Worm (Caenorhabditis elegans): ENCODE data around the gene pll-1.

The pll-1 gene

ce11 chrIII:344322-344721 is 21.4 kb upstream of the pll-1 start:
- TF ChIP-seq snpc-4 (tag; optimal IDR thresholded peaks at IDR 0.05) (no peak), efl-3 (GFP tag; optimal IDR thresholded peaks at IDR 0.05) (no peak), pax-3 (tag; optimal IDR thresholded peaks at IDR 0.05) (no peak), ama-1 (optimal IDR thresholded peaks at IDR 0.05) (peak; percentile 58), fos-1 (tag; optimal IDR thresholded peaks at IDR 0.05) (no peak), unc-98 (GFP tag; IDR thresholded peaks at IDR 0.05) (no peak), isw-1 (GFP tag; IDR thresholded peaks at IDR 0.05) (no peak), dsc-1 (tag; optimal IDR thresholded peaks at IDR 0.05) (no peak), tbx-2 (tag; optimal IDR thresholded peaks at IDR 0.05) (no peak), lin-35 (GFP tag; optimal IDR thresholded peaks at IDR 0.05) (no peak), nhr-12 (tag; optimal IDR thresholded peaks at IDR 0.05) (no peak), nhr-85 (tag) (peak; percentile 18), nhr-237 (tag; optimal IDR thresholded peaks at IDR 0.05) (no peak), fkh-10 (GFP tag; optimal IDR thresholded peaks at IDR 0.05) (no peak), ztf-4 (tag; optimal IDR thresholded peaks at IDR 0.05) (peak; percentile 22), nhr-71 (tag; optimal IDR thresholded peaks at IDR 0.05) (no peak), ceh-88 (GFP tag; IDR thresholded peaks at IDR 0.05) (no peak), egl-27 (tag; optimal IDR thresholded peaks at IDR 0.05) (no peak), fkh-8 (tag; optimal IDR thresholded peaks at IDR 0.05) (no peak), F16B12.6 (tag; optimal IDR thresholded peaks at IDR 0.05) (no peak)

- TF ChIP-seq ceh-63 (GFP tag; optimal IDR thresholded peaks at IDR 0.05) (peak; percentile 47), ets-5 (GFP tag; IDR thresholded peaks at IDR 0.05) (no peak)
Measured at ce11 chrIII:345503-345902, 20.2 kb upstream of the pll-1 start.

- TF ChIP-seq aly-2 (tag; optimal IDR thresholded peaks at IDR 0.05), result no peak
- no peak for TF ChIP-seq lin-14 (GFP tag; optimal IDR thresholded peaks at IDR 0.05)
- TF ChIP-seq vab-15 (tag; optimal IDR thresholded peaks at IDR 0.05), result no peak
- TF ChIP-seq C16A3.4 (tag; optimal IDR thresholded peaks at IDR 0.05), result no peak
- TF ChIP-seq jun-1 (tag; optimal IDR thresholded peaks at IDR 0.05), result no peak
- TF ChIP-seq egl-27 (tag; optimal IDR thresholded peaks at IDR 0.05), result no peak
- no peak for TF ChIP-seq hpl-2 (GFP tag; optimal IDR thresholded peaks at IDR 0.05)
- TF ChIP-seq sup-37 (GFP tag; optimal IDR thresholded peaks at IDR 0.05), result no peak
- no peak for TF ChIP-seq grh-1 (GFP tag; IDR thresholded peaks at IDR 0.05)
- no peak for TF ChIP-seq xbp-1 (tag; optimal IDR thresholded peaks at IDR 0.05)
- no peak for TF ChIP-seq isw-1 (GFP tag; IDR thresholded peaks at IDR 0.05)
- TF ChIP-seq ceh-63 (GFP tag; optimal IDR thresholded peaks at IDR 0.05), result no peak
- TF ChIP-seq nhr-28 (tag; optimal IDR thresholded peaks at IDR 0.05), result no peak
- no peak for TF ChIP-seq nhr-76 (tag; optimal IDR thresholded peaks at IDR 0.05)
- no peak for TF ChIP-seq nhr-12 (tag; optimal IDR thresholded peaks at IDR 0.05)
- TF ChIP-seq fos-1 (tag; optimal IDR thresholded peaks at IDR 0.05), result no peak
- no peak for TF ChIP-seq C34B4.2 (tag; optimal IDR thresholded peaks at IDR 0.05)
- TF ChIP-seq unc-86 (tag; optimal IDR thresholded peaks at IDR 0.05), result no peak
- TF ChIP-seq tlp-1 (tag; optimal IDR thresholded peaks at IDR 0.05), result no peak
- no peak for TF ChIP-seq ceh-88 (GFP tag; IDR thresholded peaks at IDR 0.05)
Measured at ce11 chrIII:346942-347341, 18.8 kb upstream of the pll-1 start.

DNA sequence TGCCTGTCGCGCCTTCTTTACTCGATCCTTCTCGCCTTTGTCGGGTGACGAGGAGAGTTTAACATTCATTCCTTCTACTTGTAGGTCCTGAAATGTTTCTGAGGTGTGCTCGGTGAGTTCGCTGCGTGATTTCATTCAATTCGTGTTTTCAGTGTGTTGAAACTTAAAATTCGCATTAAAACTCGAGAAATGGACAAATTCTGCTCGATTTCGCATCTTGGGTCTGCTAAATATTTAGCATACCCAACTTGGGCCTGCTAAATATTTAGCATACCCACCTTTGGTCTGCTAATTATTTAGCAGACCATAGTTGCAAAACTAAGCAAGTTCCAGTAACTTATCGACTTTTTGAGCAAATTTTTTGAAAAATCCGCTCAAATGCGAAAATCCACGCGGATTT is 18.4 kb upstream of the pll-1 start:
- TF ChIP-seq pqm-1 (tag; optimal IDR thresholded peaks at IDR 0.05) (no peak), hpl-2 (GFP tag; optimal IDR thresholded peaks at IDR 0.05) (no peak), nhr-47 (tag; optimal IDR thresholded peaks at IDR 0.05) (no peak)

DNA sequence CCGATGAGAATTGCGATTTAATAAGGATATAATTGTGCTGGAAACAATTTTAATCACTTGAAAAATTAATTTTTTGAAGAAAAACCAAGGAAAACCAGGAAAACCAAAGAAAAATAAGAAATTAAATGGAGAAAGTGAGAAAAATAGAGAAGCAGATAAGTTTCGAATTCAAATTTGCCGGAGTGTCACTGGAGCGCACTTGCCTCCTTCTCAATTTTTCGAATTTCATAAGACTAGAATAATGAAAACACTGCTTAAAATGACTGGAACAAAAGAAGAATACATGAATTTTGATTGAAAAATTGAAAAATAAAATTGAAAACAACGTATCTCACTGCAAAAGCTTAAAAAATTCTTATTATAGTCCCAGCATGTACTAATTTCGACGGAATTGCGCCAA is 17.3 kb upstream of the pll-1 start:
- TF ChIP-seq pqm-1 (tag; optimal IDR thresholded peaks at IDR 0.05) (no peak), C04F5.9 (tag; optimal IDR thresholded peaks at IDR 0.05) (no peak), lir-3 (tag; optimal IDR thresholded peaks at IDR 0.05; ENCODE audit: poor library complexity) (peak; percentile 1), lin-14 (GFP tag; optimal IDR thresholded peaks at IDR 0.05) (no peak), ceh-63 (GFP tag; optimal IDR thresholded peaks at IDR 0.05) (no peak), skn-1 (tag; optimal IDR thresholded peaks at IDR 0.05) (peak; percentile 11), hlh-4 (tag; optimal IDR thresholded peaks at IDR 0.05) (no peak), unc-130 (tag; optimal IDR thresholded peaks at IDR 0.05) (no peak), egl-27 (tag; optimal IDR thresholded peaks at IDR 0.05) (no peak), snu-23 (GFP tag; optimal IDR thresholded peaks at IDR 0.05) (peak; percentile 15), ceh-88 (GFP tag; IDR thresholded peaks at IDR 0.05) (no peak), efl-1 (optimal IDR thresholded peaks at IDR 0.05) (peak; percentile 38 to 57), efl-1 (GFP tag; optimal IDR thresholded peaks at IDR 0.05 in 1 of 2) (peak; percentile 75 to 96), lin-35 (GFP tag; optimal IDR thresholded peaks at IDR 0.05) (peak; percentile 59 to 72), xbp-1 (tag; optimal IDR thresholded peaks at IDR 0.05) (no peak), lsy-2 (tag; optimal IDR thresholded peaks at IDR 0.05) (peak; percentile 2 to 47), zip-4 (GFP tag; optimal IDR thresholded peaks at IDR 0.05) (no peak)

Data from whole organism, L1 larva.